Worm (Caenorhabditis elegans): ENCODE data around the gene F42G2.5.

DNA sequence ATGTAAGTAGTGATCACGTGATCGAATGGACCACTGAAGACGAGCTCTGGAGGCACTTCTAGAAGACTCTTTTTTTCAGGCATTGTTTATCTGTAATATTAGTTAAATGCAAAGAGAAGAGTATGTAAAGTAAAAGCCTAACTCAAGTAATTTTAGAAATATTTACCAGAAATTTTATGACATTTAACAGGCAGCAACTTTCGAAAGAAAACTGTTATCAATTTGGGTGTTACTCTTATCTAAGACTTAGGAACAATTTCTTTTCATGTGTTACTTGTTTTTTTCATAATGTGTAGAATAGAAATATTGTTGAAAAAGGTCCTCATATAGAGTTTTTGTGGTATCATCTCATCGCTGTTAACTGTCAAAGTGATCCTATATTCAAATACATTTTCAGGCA lies at the start of gene F42G2.5, which contains the start of gene F42G2.7:
- TF ChIP-seq ama-1 (optimal IDR thresholded peaks at IDR 0.05) (no peak), aly-1 (tag; optimal IDR thresholded peaks at IDR 0.05) (no peak), tbx-37 (GFP tag; conservative IDR thresholded peaks at IDR 0.05) (no peak), ceh-13 (GFP tag; optimal IDR thresholded peaks at IDR 0.05) (no peak), pes-1 (GFP tag; IDR thresholded peaks at IDR 0.05) (no peak), tbx-11 (GFP tag; IDR thresholded peaks at IDR 0.05) (no peak), flt-1 (GFP tag; IDR thresholded peaks at IDR 0.05) (no peak), B0310.2 (tag; optimal IDR thresholded peaks at IDR 0.05) (no peak), hmg-4 (GFP tag; optimal IDR thresholded peaks at IDR 0.05) (no peak), hnd-1 (tag; optimal IDR thresholded peaks at IDR 0.05) (no peak), scrt-1 (GFP tag; IDR thresholded peaks at IDR 0.05) (no peak), sea-1 (GFP tag; conservative IDR thresholded peaks at IDR 0.05) (no peak)
